Worm (Caenorhabditis elegans) whole organism, L2 larva: Measurements from ENCODE around the gene odd-1.

ENCODE experiments used
- C34F6.9 ChIP-seq: fragments of 150-350 bp; optimal IDR thresholded peaks from 2 replicates; lab custom pipeline; 2014; ENCODE audit warnings: missing biosample characterization, missing genetic modification characterization
- F13H6.1 ChIP-seq: sonication (generic microtip); optimal IDR thresholded peaks from 2 replicates; lab custom pipeline; 2016; ENCODE audit warnings: missing genetic modification characterization, missing compliant biosample characterization
- R02D3.7 ChIP-seq: fragments of 150-350 bp; optimal IDR thresholded peaks from 2 replicates; lab custom pipeline; 2014; ENCODE audit warnings: missing biosample characterization, missing genetic modification characterization
- ZK546.5 ChIP-seq: sonication (generic microtip); optimal IDR thresholded peaks from 2 replicates; lab custom pipeline; 2017; ENCODE audit warnings: missing biosample characterization, missing genetic modification characterization
- alr-1 ChIP-seq: fragments of 150-350 bp; optimal IDR thresholded peaks from 2 replicates; lab custom pipeline; 2014; ENCODE audit warnings: missing biosample characterization, missing genetic modification characterization
- aly-2 ChIP-seq: fragments of 150-350 bp; optimal IDR thresholded peaks from 2 replicates; lab custom pipeline; 2014; ENCODE audit warnings: missing biosample characterization, missing genetic modification characterization
- ama-1 ChIP-seq: fragments of 150-350 bp; optimal IDR thresholded peaks from 2 replicates; lab custom pipeline; 2018; ENCODE audit warnings: inconsistent platforms
- ceh-16 ChIP-seq: fragments of 150-350 bp; optimal IDR thresholded peaks from 2 replicates; lab custom pipeline; 2014; ENCODE audit warnings: missing biosample characterization, missing genetic modification characterization
- ceh-82 ChIP-seq: fragments of 150-350 bp; optimal IDR thresholded peaks from 2 replicates; lab custom pipeline; 2014; ENCODE audit warnings: missing biosample characterization, missing genetic modification characterization
- crh-2 ChIP-seq: sonication (generic microtip); optimal IDR thresholded peaks from 2 replicates; lab custom pipeline; 2017; ENCODE audit warnings: missing biosample characterization, missing genetic modification characterization
- egl-27 ChIP-seq: sonication (generic microtip); optimal IDR thresholded peaks from 3 replicates; lab custom pipeline; 2017; ENCODE audit warnings: missing biosample characterization, missing genetic modification reagents, missing genetic modification characterization
- elt-1 ChIP-seq: fragments of 150-350 bp; optimal IDR thresholded peaks from 2 replicates; lab custom pipeline; 2014; ENCODE audit warnings: missing biosample characterization, missing genetic modification characterization
- fos-1 ChIP-seq: fragments of 150-350 bp; optimal IDR thresholded peaks from 2 replicates; lab custom pipeline; 2014; ENCODE audit warnings: missing biosample characterization, missing genetic modification characterization
- gmeb-1 ChIP-seq: fragments of 150-350 bp; optimal IDR thresholded peaks from 2 replicates; lab custom pipeline; 2014; ENCODE audit warnings: missing biosample characterization, missing genetic modification characterization
- lin-13 ChIP-seq: fragments of 150-350 bp; optimal IDR thresholded peaks from 2 replicates; lab custom pipeline; 2014; ENCODE audit warnings: missing biosample characterization, missing genetic modification reagents, missing genetic modification characterization
- lin-39 ChIP-seq: fragments of 150-350 bp; optimal IDR thresholded peaks from 2 replicates; lab custom pipeline; 2014; ENCODE audit warnings: missing biosample characterization, missing genetic modification reagents, missing genetic modification characterization
- lsy-2 ChIP-seq, 2 experiments: fragments of 150-350 bp in 1 of 2; sonication (generic microtip) in 1 of 2; optimal IDR thresholded peaks; 2 replicates each; lab custom pipeline; 2014 to 2017; ENCODE audit warnings: missing biosample characterization in 2 of 2, missing genetic modification characterization in 2 of 2
- mab-5 ChIP-seq: fragments of 150-350 bp; optimal IDR thresholded peaks from 2 replicates; lab custom pipeline; 2014; ENCODE audit warnings: missing biosample characterization, missing genetic modification characterization
- mbf-1 ChIP-seq: sonication (generic microtip); optimal IDR thresholded peaks from 2 replicates; lab custom pipeline; 2017; ENCODE audit warnings: missing biosample characterization, missing genetic modification characterization
- mdl-1 ChIP-seq, 2 experiments: fragments of 150-350 bp in 1 of 2; sonication (generic microtip) in 1 of 2; optimal IDR thresholded peaks; 2 replicates each; lab custom pipeline; 2017; ENCODE audit warnings: missing biosample characterization in 2 of 2, missing genetic modification characterization in 2 of 2
- nhr-10 ChIP-seq: sonication (generic microtip); optimal IDR thresholded peaks from 2 replicates; lab custom pipeline; 2017; ENCODE audit warnings: missing biosample characterization, missing genetic modification characterization
- nhr-11 ChIP-seq: fragments of 150-350 bp; optimal IDR thresholded peaks from 2 replicates; lab custom pipeline; 2014; ENCODE audit warnings: missing biosample characterization, missing genetic modification characterization
- nhr-12 ChIP-seq: fragments of 150-350 bp; optimal IDR thresholded peaks from 2 replicates; lab custom pipeline; 2014; ENCODE audit warnings: missing biosample characterization, missing genetic modification characterization
- nhr-129 ChIP-seq: fragments of 150-350 bp; optimal IDR thresholded peaks from 2 replicates; lab custom pipeline; 2014; ENCODE audit warnings: missing biosample characterization, missing genetic modification characterization
- nhr-21 ChIP-seq: fragments of 150-350 bp; optimal IDR thresholded peaks from 2 replicates; lab custom pipeline; 2014; ENCODE audit warnings: missing biosample characterization, missing genetic modification characterization
- nhr-23 ChIP-seq: fragments of 150-350 bp; optimal IDR thresholded peaks from 2 replicates; lab custom pipeline; 2014; ENCODE audit warnings: missing biosample characterization, missing genetic modification reagents, missing genetic modification characterization
- nhr-237 ChIP-seq: fragments of 150-350 bp; optimal IDR thresholded peaks from 2 replicates; lab custom pipeline; 2014; ENCODE audit warnings: missing biosample characterization, missing genetic modification characterization
- nhr-25 ChIP-seq: fragments of 150-350 bp; sonication (generic microtip); optimal IDR thresholded peaks from 3 replicates; lab custom pipeline; 2014; ENCODE audit warnings: missing biosample characterization, missing genetic modification characterization
- nhr-6 ChIP-seq: fragments of 150-350 bp; optimal IDR thresholded peaks from 2 replicates; lab custom pipeline; 2014; ENCODE audit warnings: missing biosample characterization, missing genetic modification characterization
- nhr-77 ChIP-seq: fragments of 150-350 bp; optimal IDR thresholded peaks from 2 replicates; lab custom pipeline; 2014; ENCODE audit warnings: missing biosample characterization, missing genetic modification characterization
- sem-4 ChIP-seq: fragments of 150-350 bp; optimal IDR thresholded peaks from 2 replicates; lab custom pipeline; 2014; ENCODE audit warnings: missing biosample characterization, missing genetic modification reagents, missing genetic modification characterization
- sma-3 ChIP-seq: sonication (generic microtip); optimal IDR thresholded peaks from 2 replicates; lab custom pipeline; 2016; ENCODE audit warnings: missing genetic modification reagents, missing genetic modification characterization, missing compliant biosample characterization
- sma-9 ChIP-seq, 2 experiments: fragments of 150-350 bp in 1 of 2; sonication (generic microtip) in 1 of 2; optimal IDR thresholded peaks; 2 replicates each; lab custom pipeline; 2014 to 2016; ENCODE audit warnings: missing genetic modification characterization in 2 of 2, mild to moderate bottlenecking in 1 of 2, missing biosample characterization in 1 of 2, missing compliant biosample characterization in 1 of 2, missing genetic modification reagents in 1 of 2, moderate library complexity in 1 of 2
- snpc-4 ChIP-seq: fragments of 150-350 bp; optimal IDR thresholded peaks from 2 replicates; lab custom pipeline; 2014; ENCODE audit warnings: missing biosample characterization, missing genetic modification characterization
- unc-39 ChIP-seq: fragments of 150-350 bp; optimal IDR thresholded peaks from 2 replicates; lab custom pipeline; 2014; ENCODE audit warnings: missing biosample characterization, missing genetic modification characterization
- unc-55 ChIP-seq: fragments of 150-350 bp; sonication (generic microtip); optimal IDR thresholded peaks from 3 replicates; lab custom pipeline; 2014; ENCODE audit warnings: missing biosample characterization, missing genetic modification reagents, missing genetic modification characterization
- zag-1 ChIP-seq: fragments of 150-350 bp; optimal IDR thresholded peaks from 2 replicates; lab custom pipeline; 2014; ENCODE audit warnings: missing biosample characterization, missing genetic modification characterization
- ztf-1 ChIP-seq: fragments of 200-800 bp; sonication (Bioruptor generic); conservative IDR thresholded peaks from 2 replicates; pipeline ENCODE4 v1.3.6; 2022; ENCODE audit warnings: missing genetic modification characterization, missing compliant biosample characterization
- ztf-4 ChIP-seq: fragments of 150-350 bp; optimal IDR thresholded peaks from 2 replicates; lab custom pipeline; 2014; ENCODE audit warnings: missing biosample characterization, missing genetic modification characterization

odd-1 gene

ce11 chrIII:7138178-7138577, 30.1 kb downstream of the odd-1 start, which contains the start of gene B0280.11:
Gene B0280.11 (minus strand): TSS chrIII:7138278.
- TF ChIP-seq fos-1, result no peak
- TF ChIP-seq zag-1 (tag; lab: Kevin White, UChicago), result no peak
- TF ChIP-seq C34F6.9, result no peak
- no peak for TF ChIP-seq ztf-1 (GFP tag; lab: Robert Waterston, UW)
- no peak for TF ChIP-seq elt-1 (tag; lab: Kevin White, UChicago)
- no peak for TF ChIP-seq unc-39 (tag; lab: Kevin White, UChicago)
- no peak for TF ChIP-seq lin-13 (GFP tag; lab: Kevin White, UChicago)
- TF ChIP-seq nhr-10, result no peak
- no peak for TF ChIP-seq nhr-77 (tag; lab: Kevin White, UChicago)
- TF ChIP-seq lin-39 (tag; lab: Kevin White, UChicago), result no peak
- no peak for TF ChIP-seq mdl-1 (tag; optimal IDR thresholded peaks at IDR 0.05; lab: Kevin White, UChicago)
- TF ChIP-seq nhr-23 (tag; lab: Kevin White, UChicago), result no peak
- no peak for TF ChIP-seq sma-9 (GFP tag; optimal IDR thresholded peaks at IDR 0.05; lab: Kevin White, UChicago)
- TF ChIP-seq sma-9 (tag; optimal IDR thresholded peaks at IDR 0.05; lab: Kevin White, UChicago), result no peak
- no peak for TF ChIP-seq nhr-12
- no peak for TF ChIP-seq nhr-11
- no peak for TF ChIP-seq unc-55
- TF ChIP-seq, all 48 proteins: peak for 0

ce11 chrIII:7140228-7140710, 32.2 kb downstream of the odd-1 start:
- TF ChIP-seq F13H6.1 (tag; lab: Kevin White, UChicago), result peak; percentile 12
- peak; percentile 35 for TF ChIP-seq sma-9 (GFP tag; optimal IDR thresholded peaks at IDR 0.05; lab: Kevin White, UChicago)
- no peak for TF ChIP-seq sma-9 (tag; optimal IDR thresholded peaks at IDR 0.05; lab: Kevin White, UChicago)
- TF ChIP-seq lin-39 (tag; lab: Kevin White, UChicago), result no peak
- TF ChIP-seq nhr-21 (tag; lab: Kevin White, UChicago), result peak; percentile 29
- peak in 1 of 2 experiments; percentile 53 for TF ChIP-seq lsy-2 (tag; optimal IDR thresholded peaks at IDR 0.05; lab: Kevin White, UChicago)
- peak; percentile 78 for TF ChIP-seq ama-1 (lab: Kevin White, UChicago)
- TF ChIP-seq alr-1, result no peak
- TF ChIP-seq fos-1, result peak; percentile 2
- peak; percentile 73 for TF ChIP-seq sma-3 (GFP tag; lab: Kevin White, UChicago)
- TF ChIP-seq crh-2 (tag; lab: Kevin White, UChicago), result peak; percentile 30
- peak; percentile 17 for TF ChIP-seq lin-13 (GFP tag; lab: Kevin White, UChicago)
- no peak for TF ChIP-seq nhr-11
- no peak for TF ChIP-seq sem-4
- peak; percentile 96 for TF ChIP-seq snpc-4
- TF ChIP-seq nhr-25 (tag; lab: Kevin White, UChicago), result no peak
- TF ChIP-seq gmeb-1 (tag; lab: Kevin White, UChicago), result peak; percentile 21
- TF ChIP-seq ceh-16, result peak; percentile 17

ce11 chrIII:7141285-7141715, 33.2 kb downstream of the odd-1 start:
- TF ChIP-seq ztf-4, result no peak
- TF ChIP-seq egl-27 (tag; lab: Kevin White, UChicago), result peak; percentile 70
- no peak for TF ChIP-seq elt-1 (tag; lab: Kevin White, UChicago)
- TF ChIP-seq gmeb-1 (tag; lab: Kevin White, UChicago), result peak; percentile 72
- no peak for TF ChIP-seq nhr-12
- TF ChIP-seq nhr-237 (tag; lab: Kevin White, UChicago), result no peak
- TF ChIP-seq nhr-129 (tag; lab: Kevin White, UChicago), result peak; percentile 26
- no peak for TF ChIP-seq aly-2 (tag; lab: Kevin White, UChicago)
- TF ChIP-seq nhr-21 (tag; lab: Kevin White, UChicago), result peak; percentile 25
- peak; percentile 12 to 58 for TF ChIP-seq lsy-2 (tag; optimal IDR thresholded peaks at IDR 0.05; lab: Kevin White, UChicago)
- TF ChIP-seq C34F6.9, result no peak
- no peak for TF ChIP-seq unc-55
- TF ChIP-seq mdl-1 (tag; optimal IDR thresholded peaks at IDR 0.05; lab: Kevin White, UChicago), result peak in 1 of 2 experiments; percentile 47
- peak; percentile 56 for TF ChIP-seq crh-2 (tag; lab: Kevin White, UChicago)
- TF ChIP-seq sma-3 (GFP tag; lab: Kevin White, UChicago), result peak; percentile 31
- TF ChIP-seq mbf-1 (tag; lab: Kevin White, UChicago), result no peak
- TF ChIP-seq mab-5 (tag; lab: Kevin White, UChicago), result no peak
- TF ChIP-seq R02D3.7 (tag; lab: Kevin White, UChicago), result no peak
- peak; percentile 25 for TF ChIP-seq fos-1
- TF ChIP-seq sma-9 (GFP tag; optimal IDR thresholded peaks at IDR 0.05; lab: Kevin White, UChicago), result peak; percentile 77
- TF ChIP-seq sma-9 (tag; optimal IDR thresholded peaks at IDR 0.05; lab: Kevin White, UChicago), result no peak
- no peak for TF ChIP-seq ceh-16
- no peak for TF ChIP-seq ZK546.5
- TF ChIP-seq F13H6.1 (tag; lab: Kevin White, UChicago), result peak; percentile 39
- peak; percentile 97 for TF ChIP-seq snpc-4
- TF ChIP-seq ama-1 (lab: Kevin White, UChicago), result peak; percentile 91
- no peak for TF ChIP-seq nhr-77 (tag; lab: Kevin White, UChicago)
- no peak for TF ChIP-seq nhr-11
- TF ChIP-seq nhr-10, result peak; percentile 38
- no peak for TF ChIP-seq ceh-82
- TF ChIP-seq nhr-6 (tag; lab: Kevin White, UChicago), result no peak
